Fruit fly (Drosophila melanogaster): ENCODE results near the gene CG1105.

dm6 chr3R:7091904-7092303 is 25.0 kb upstream of the CG1105 start:
- TF ChIP-seq Myc (optimal IDR thresholded peaks at IDR 0.05) (no peak), h (optimal IDR thresholded peaks at IDR 0.05) (no peak), Sin3A (optimal IDR thresholded peaks at IDR 0.05) (no peak)

All from Kc167 (cell line).